Worm (Caenorhabditis elegans) whole organism, young adult: ENCODE measurements around the gene rgs-2.

Experiments used
- B0035.1 ChIP-seq: sonication (generic microtip); optimal IDR thresholded peaks from 2 replicates; lab custom pipeline; 2016; ENCODE audit warnings: missing genetic modification characterization, mild to moderate bottlenecking, missing compliant biosample characterization, missing genotype, missing genetic modification reagents
- C06A6.2 ChIP-seq: fragments of 200-800 bp; sonication (Bioruptor generic); conservative IDR thresholded peaks from 2 replicates; pipeline ENCODE4 v1.3.6; 2022; ENCODE audit warnings: missing genetic modification characterization, missing compliant biosample characterization
- F22D6.2 ChIP-seq: sonication (generic microtip); optimal IDR thresholded peaks from 2 replicates; lab custom pipeline; 2016; ENCODE audit warnings: mild to moderate bottlenecking, missing genetic modification characterization, missing compliant biosample characterization
- F55B11.4 ChIP-seq: sonication (generic microtip); optimal IDR thresholded peaks from 2 replicates; lab custom pipeline; 2016; ENCODE audit warnings: missing compliant biosample characterization, missing genetic modification characterization, borderline replicate concordance; ENCODE audit not compliant: insufficient read depth
- F57A8.1 ChIP-seq: fragments of 200-800 bp; sonication (Bioruptor generic); optimal IDR thresholded peaks from 2 replicates; lab custom pipeline; 2018; ENCODE audit warnings: mild to moderate bottlenecking, missing genetic modification characterization, moderate library complexity, missing compliant biosample characterization
- T07F8.4 ChIP-seq: sonication (generic microtip); optimal IDR thresholded peaks from 2 replicates; lab custom pipeline; 2016; ENCODE audit warnings: mild to moderate bottlenecking, missing genetic modification characterization, moderate library complexity, missing compliant biosample characterization
- Y53G8AR.9 ChIP-seq: fragments of 200-800 bp; sonication (Bioruptor generic); conservative IDR thresholded peaks from 2 replicates; pipeline ENCODE4 v1.3.6; 2022; ENCODE audit warnings: missing genetic modification reagents, missing genetic modification characterization, missing compliant biosample characterization
- Y56A3A.18 ChIP-seq: fragments of 200-800 bp; sonication (Bioruptor generic); IDR thresholded peaks from 2 replicates; pipeline ENCODE4 v1.3.6; 2022; ENCODE audit warnings: missing genetic modification reagents, missing genetic modification characterization, missing compliant biosample characterization
- akir-1 ChIP-seq: fragments of 200-800 bp; sonication (Bioruptor generic); optimal IDR thresholded peaks from 2 replicates; lab custom pipeline; 2018; ENCODE audit warnings: mild to moderate bottlenecking, missing genetic modification characterization, moderate library complexity, missing compliant biosample characterization
- aptf-3 ChIP-seq: fragments of 200-800 bp; sonication (Bioruptor generic); IDR thresholded peaks from 2 replicates; pipeline ENCODE4 v1.3.6; 2022; ENCODE audit warnings: missing genetic modification characterization, missing compliant biosample characterization
- atf-7 ChIP-seq: sonication (generic microtip); optimal IDR thresholded peaks from 2 replicates; lab custom pipeline; 2017; ENCODE audit warnings: mild to moderate bottlenecking, missing genetic modification characterization, missing compliant biosample characterization
- bed-1 ChIP-seq: fragments of 200-800 bp; sonication (Bioruptor generic); IDR thresholded peaks from 2 replicates; pipeline ENCODE4 v1.3.6; 2022; ENCODE audit warnings: missing genetic modification reagents, missing genetic modification characterization, missing compliant biosample characterization
- ceh-91 ChIP-seq: fragments of 200-800 bp; sonication (Bioruptor generic); IDR thresholded peaks from 2 replicates; pipeline ENCODE4 v1.3.6; 2022; ENCODE audit warnings: missing genetic modification reagents, missing genetic modification characterization, missing compliant biosample characterization
- chd-7 ChIP-seq: sonication (generic microtip); optimal IDR thresholded peaks from 2 replicates; lab custom pipeline; 2016; ENCODE audit warnings: mild to moderate bottlenecking, missing genetic modification characterization, moderate library complexity, missing compliant biosample characterization
- dpl-1 ChIP-seq: fragments of 150-350 bp; optimal IDR thresholded peaks from 2 replicates; lab custom pipeline; 2014; ENCODE audit warnings: missing biosample characterization, missing genetic modification reagents, missing genetic modification characterization
- efl-1 ChIP-seq: fragments of 150-350 bp; optimal IDR thresholded peaks from 2 replicates; lab custom pipeline; 2014; ENCODE audit warnings: missing biosample characterization, missing genetic modification reagents, missing genetic modification characterization
- egl-18 ChIP-seq: fragments of 200-800 bp; sonication (Bioruptor generic); IDR thresholded peaks from 2 replicates; pipeline ENCODE4 v1.3.6; 2022; ENCODE audit warnings: missing genetic modification reagents, missing genetic modification characterization, missing compliant biosample characterization
- ekl-4 ChIP-seq: fragments of 200-800 bp; sonication (Bioruptor generic); IDR thresholded peaks from 2 replicates; pipeline ENCODE4 v1.3.6; 2022; ENCODE audit warnings: missing genetic modification reagents, missing genetic modification characterization, missing compliant biosample characterization
- him-1 ChIP-seq: sonication (generic microtip); optimal IDR thresholded peaks from 2 replicates; lab custom pipeline; 2016; ENCODE audit warnings: missing genotype, missing genetic modification reagents, missing genetic modification characterization, missing compliant biosample characterization
- hmg-1.2 ChIP-seq: fragments of 200-800 bp; sonication (Bioruptor generic); IDR thresholded peaks from 2 replicates; pipeline ENCODE4 v1.3.6; 2022; ENCODE audit warnings: missing genetic modification reagents, missing genetic modification characterization, missing compliant biosample characterization
- hsf-1 ChIP-seq: fragments of 200-800 bp; sonication (Bioruptor generic); IDR thresholded peaks from 2 replicates; pipeline ENCODE4 v1.3.6; 2022; ENCODE audit warnings: missing genetic modification reagents, missing genetic modification characterization, missing compliant biosample characterization
- let-607 ChIP-seq, 2 experiments: fragments of 200-800 bp in 1 of 2; sonication (Bioruptor generic) in 1 of 2; sonication (generic microtip) in 1 of 2; optimal IDR thresholded peaks; 2 replicates each; lab custom pipeline; 2016 to 2018; ENCODE audit warnings: mild to moderate bottlenecking in 2 of 2, missing compliant biosample characterization in 2 of 2, missing genetic modification characterization in 2 of 2, moderate library complexity in 2 of 2, missing genotype in 1 of 2
- lin-26 ChIP-seq: fragments of 200-800 bp; sonication (Bioruptor generic); IDR thresholded peaks from 2 replicates; pipeline ENCODE4 v1.3.6; 2022; ENCODE audit warnings: missing genetic modification reagents, missing genetic modification characterization, missing compliant biosample characterization
- lin-54 ChIP-seq: fragments of 200-800 bp; sonication (Bioruptor generic); optimal IDR thresholded peaks from 2 replicates; lab custom pipeline; 2018; ENCODE audit warnings: mild to moderate bottlenecking, missing genetic modification characterization, missing compliant biosample characterization
- lsl-1 ChIP-seq: fragments of 200-800 bp; sonication (Bioruptor generic); optimal IDR thresholded peaks from 2 replicates; lab custom pipeline; 2018; ENCODE audit warnings: mild to moderate bottlenecking, missing genetic modification characterization, moderate library complexity, missing compliant biosample characterization
- madf-6 ChIP-seq: fragments of 200-800 bp; sonication (Bioruptor generic); IDR thresholded peaks from 2 replicates; pipeline ENCODE4 v1.3.6; 2022; ENCODE audit warnings: missing genetic modification reagents, missing genetic modification characterization, missing compliant biosample characterization
- mcd-1 ChIP-seq: fragments of 200-800 bp; sonication (Bioruptor generic); IDR thresholded peaks from 2 replicates; pipeline ENCODE4 v1.3.6; 2022; ENCODE audit warnings: missing genetic modification reagents, missing genetic modification characterization, missing compliant biosample characterization
- nhr-80 ChIP-seq: sonication (generic microtip); optimal IDR thresholded peaks from 2 replicates; lab custom pipeline; 2016; ENCODE audit warnings: missing genetic modification characterization, missing compliant biosample characterization
- rcor-1 ChIP-seq: fragments of 200-800 bp; sonication (Bioruptor generic); IDR thresholded peaks from 2 replicates; pipeline ENCODE4 v1.3.6; 2022; ENCODE audit warnings: missing genetic modification reagents, missing genetic modification characterization, missing compliant biosample characterization
- repo-1 ChIP-seq: sonication (generic microtip); optimal IDR thresholded peaks from 2 replicates; lab custom pipeline; 2017; ENCODE audit warnings: mild to moderate bottlenecking, missing genetic modification characterization, missing compliant biosample characterization
- snpc-1.3 ChIP-seq: sonication (generic microtip); optimal IDR thresholded peaks from 2 replicates; lab custom pipeline; 2017; ENCODE audit warnings: missing genetic modification characterization, mild to moderate bottlenecking, missing compliant biosample characterization, antibody characterized with exemption, moderate library complexity, missing genotype, missing genetic modification reagents; ENCODE audit not compliant: insufficient read depth
- somi-1 ChIP-seq: fragments of 200-800 bp; sonication (Bioruptor generic); optimal IDR thresholded peaks from 2 replicates; lab custom pipeline; 2018; ENCODE audit warnings: mild to moderate bottlenecking, missing genetic modification characterization, missing compliant biosample characterization
- xnd-1 ChIP-seq: sonication (generic microtip); optimal IDR thresholded peaks from 2 replicates; lab custom pipeline; 2016; ENCODE audit warnings: missing genotype, missing genetic modification reagents, missing genetic modification characterization, missing compliant biosample characterization
- ztf-18 ChIP-seq: sonication (generic microtip); optimal IDR thresholded peaks from 2 replicates; lab custom pipeline; 2016; ENCODE audit warnings: missing genotype, mild to moderate bottlenecking, missing genetic modification characterization, missing compliant biosample characterization
- ztf-25 ChIP-seq: fragments of 200-800 bp; sonication (Bioruptor generic); IDR thresholded peaks from 2 replicates; pipeline ENCODE4 v1.3.6; 2022; ENCODE audit warnings: missing genetic modification reagents, missing genetic modification characterization, missing compliant biosample characterization
- ztf-28 ChIP-seq: fragments of 200-800 bp; sonication (Bioruptor generic); IDR thresholded peaks from 2 replicates; pipeline ENCODE4 v1.3.6; 2022; ENCODE audit warnings: missing genetic modification reagents, missing genetic modification characterization, missing compliant biosample characterization
- ztf-3 ChIP-seq: fragments of 200-800 bp; sonication (Bioruptor generic); optimal IDR thresholded peaks from 2 replicates; lab custom pipeline; 2018; ENCODE audit warnings: mild to moderate bottlenecking, missing genetic modification characterization, missing compliant biosample characterization
- ztf-6 ChIP-seq: fragments of 200-800 bp; sonication (Bioruptor generic); IDR thresholded peaks from 2 replicates; pipeline ENCODE4 v1.3.6; 2022; ENCODE audit warnings: missing genetic modification reagents, missing genetic modification characterization, missing compliant biosample characterization

rgs-2 gene

ce11 chrX:12670385-12670784, 42.1 kb upstream of the rgs-2 start (continued):
- 0 out of 2 replicates have a peak, but pooled peaks have one; percentile 33 for TF ChIP-seq Y53G8AR.9 (GFP tag; lab: Robert Waterston, UW)
- TF ChIP-seq F55B11.4 (tag; lab: Kevin White, UChicago), result no peak
- TF ChIP-seq repo-1 (tag; lab: Kevin White, UChicago), result peak; percentile 26
- peak; percentile 57 for TF ChIP-seq nhr-80
- TF ChIP-seq C06A6.2 (GFP tag; lab: Robert Waterston, UW), result no peak
- peak; percentile 43 for TF ChIP-seq lin-54 (GFP tag; lab: Kevin White, UChicago)
- TF ChIP-seq hmg-1.2 (GFP tag; lab: Robert Waterston, UW), result peak; percentile 85; the same call in 1 of the 2 replicates

- TF ChIP-seq atf-7, result no peak
- TF ChIP-seq let-607 (tag; optimal IDR thresholded peaks at IDR 0.05; lab: Kevin White, UChicago), result peak in 1 of 2 experiments; percentile 5
- TF ChIP-seq nhr-80, result peak; percentile 22
- TF ChIP-seq mcd-1 (GFP tag; lab: Robert Waterston, UW), result no peak
- TF ChIP-seq lin-26 (GFP tag; lab: Robert Waterston, UW), result no peak
- TF ChIP-seq dpl-1 (GFP tag; lab: Kevin White, UChicago), result no peak
- no peak for TF ChIP-seq egl-18
- no peak for TF ChIP-seq chd-7
- TF ChIP-seq ztf-6 (GFP tag; lab: Robert Waterston, UW), result no peak
- no peak for TF ChIP-seq Y56A3A.18 (GFP tag; lab: Robert Waterston, UW)
- no peak for TF ChIP-seq B0035.1
- TF ChIP-seq hsf-1 (GFP tag; lab: Robert Waterston, UW), result 0 out of 2 replicates have a peak, but pooled peaks have one; percentile 28
- no peak for TF ChIP-seq F57A8.1 (GFP tag; lab: Kevin White, UChicago)
- no peak for TF ChIP-seq ztf-3
- TF ChIP-seq, all 124 proteins: peak for 3
Observed at ce11 chrX:12671638-12672290, 40.7 kb upstream of the rgs-2 start.

ce11 chrX:12677113-12677512, 35.3 kb upstream of the rgs-2 start:
- TF ChIP-seq xnd-1 (tag; lab: Kevin White, UChicago) (no peak), lsl-1 (no peak), aptf-3 (GFP tag; lab: Robert Waterston, UW) (no peak), ceh-91 (GFP tag; lab: Robert Waterston, UW) (no peak), ztf-28 (GFP tag; lab: Robert Waterston, UW) (no peak), rcor-1 (GFP tag; lab: Robert Waterston, UW) (no peak), repo-1 (tag; lab: Kevin White, UChicago) (no peak), madf-6 (GFP tag; lab: Robert Waterston, UW) (no peak), akir-1 (no peak)

ce11 chrX:12678532-12678931, 33.9 kb upstream of the rgs-2 start, which contains the start of gene adt-1:
Gene adt-1, plus strand, starts transcription at chrX:12678832.
- no peak for TF ChIP-seq bed-1 (GFP tag; lab: Robert Waterston, UW)
- no peak for TF ChIP-seq somi-1
- no peak for TF ChIP-seq him-1
- TF ChIP-seq ekl-4 (GFP tag; lab: Robert Waterston, UW), result no peak
- TF ChIP-seq ztf-18 (tag; lab: Kevin White, UChicago), result no peak
- no peak for TF ChIP-seq F22D6.2 (tag; lab: Kevin White, UChicago)
- TF ChIP-seq efl-1, result no peak
- no peak for TF ChIP-seq snpc-1.3 (tag; lab: Kevin White, UChicago)
- TF ChIP-seq T07F8.4 (tag; lab: Kevin White, UChicago), result no peak
- TF ChIP-seq ztf-25 (GFP tag; lab: Robert Waterston, UW), result no peak
